Fruit fly (Drosophila melanogaster): ENCODE measurements around the gene CG16710.

The CG16710 gene

DNA sequence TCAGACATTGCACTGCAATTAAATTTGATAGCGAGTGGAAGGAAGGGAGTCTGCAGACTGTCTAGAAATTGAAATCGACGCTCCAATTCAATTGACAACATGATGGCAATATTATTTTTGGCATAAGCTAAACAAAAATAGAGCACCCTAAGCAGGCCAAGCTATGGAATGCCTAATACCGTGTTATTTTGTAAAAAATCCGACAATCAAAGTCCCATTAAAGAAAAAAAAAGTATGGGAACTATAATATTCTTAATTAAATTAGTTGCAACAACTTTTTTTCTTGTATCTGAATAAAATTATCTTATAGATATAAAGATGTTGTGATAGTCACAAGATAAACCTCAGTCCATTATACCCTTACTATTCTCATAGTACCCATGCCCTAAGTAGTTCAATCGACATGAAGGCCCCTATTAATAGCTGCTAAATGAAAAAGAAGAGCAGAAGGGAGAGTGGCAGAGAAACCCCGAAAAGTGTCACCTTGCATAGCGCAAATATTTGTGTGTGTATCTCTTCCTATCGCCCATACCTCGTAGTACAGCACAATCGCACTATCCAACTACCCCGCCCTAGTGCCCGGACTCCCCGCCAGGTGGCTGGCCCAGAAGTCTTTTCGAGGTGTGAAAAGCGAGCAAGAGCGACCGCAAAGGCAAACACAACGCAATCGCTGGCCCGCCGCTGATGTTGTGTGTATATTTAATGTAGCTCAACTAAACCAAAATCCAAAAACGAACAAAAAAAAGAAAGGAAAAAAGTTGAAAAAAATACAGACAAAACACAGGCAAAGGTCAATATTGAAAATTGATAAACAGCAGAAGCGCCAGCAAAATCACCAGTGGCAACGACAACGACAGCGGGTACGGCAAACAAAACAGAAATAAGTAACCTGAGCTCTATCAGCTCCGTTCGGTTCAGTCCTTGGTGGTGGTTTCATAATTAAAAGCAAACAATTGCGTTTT lies 24.7 kb upstream of the CG16710 start (continued):
- TF ChIP-seq Smox (GFP tag; optimal IDR thresholded peaks at IDR 0.05): no peak
- TF ChIP-seq CG1621 (tag; optimal IDR thresholded peaks at IDR 0.05): peak; percentile 10
- peak; percentile 12 for TF ChIP-seq OdsH (GFP tag; optimal IDR thresholded peaks at IDR 0.05)
- TF ChIP-seq vri (GFP tag; optimal IDR thresholded peaks at IDR 0.05): peak; percentile 70
- TF ChIP-seq Ets96B (tag; optimal IDR thresholded peaks at IDR 0.05): peak; percentile 22
- TF ChIP-seq CG34406 (GFP tag; optimal IDR thresholded peaks at IDR 0.05): peak; percentile 39
- no peak for TF ChIP-seq fd85E (GFP tag; optimal IDR thresholded peaks at IDR 0.05)
- no peak for TF ChIP-seq CG10631 (GFP tag; optimal IDR thresholded peaks at IDR 0.05)
- TF ChIP-seq CG6854 (GFP tag; optimal IDR thresholded peaks at IDR 0.05): no peak
- no peak for TF ChIP-seq Hr39 (GFP tag; optimal IDR thresholded peaks at IDR 0.05)
- peak; percentile 99 for TF ChIP-seq fkh (GFP tag; optimal IDR thresholded peaks at IDR 0.05)
- TF ChIP-seq CG3919 (GFP tag; optimal IDR thresholded peaks at IDR 0.05): peak; percentile 29
- peak; percentile 35 for TF ChIP-seq CG6808 (GFP tag; optimal IDR thresholded peaks at IDR 0.05)
- no peak for TF ChIP-seq lz (GFP tag; optimal IDR thresholded peaks at IDR 0.05)
- no peak for TF ChIP-seq salr (GFP tag; optimal IDR thresholded peaks at IDR 0.05)
- 0 out of 2 replicates have a peak, but pooled peaks have one; percentile 7 for TF ChIP-seq CG15336 (GFP tag; IDR thresholded peaks at IDR 0.05)
- peak in 1 of 2 experiments; percentile 8 for TF ChIP-seq ss (GFP tag; optimal IDR thresholded peaks at IDR 0.05)
- TF ChIP-seq CG8632 (GFP tag; optimal IDR thresholded peaks at IDR 0.05): peak; percentile 54
- TF ChIP-seq Eip75B (GFP tag; optimal IDR thresholded peaks at IDR 0.05): no peak
- TF ChIP-seq CG6163 (GFP tag; IDR thresholded peaks at IDR 0.05): peak; percentile 35; the same call in 1 of the 3 replicates
- no peak for TF ChIP-seq Sox102F (GFP tag; optimal IDR thresholded peaks at IDR 0.05)
- no peak for TF ChIP-seq dsx (GFP tag; optimal IDR thresholded peaks at IDR 0.05; ENCODE audit: poor library complexity, severe bottlenecking)
- TF ChIP-seq CG31627 (GFP tag; optimal IDR thresholded peaks at IDR 0.05): no peak
- TF ChIP-seq fd59A (GFP tag; optimal IDR thresholded peaks at IDR 0.05): peak; percentile 23
- TF ChIP-seq CG6792 (GFP tag; optimal IDR thresholded peaks at IDR 0.05): peak; percentile 44
- TF ChIP-seq Eip78C (GFP tag): peak; percentile 57
- no peak for TF ChIP-seq Sox14 (GFP tag; optimal IDR thresholded peaks at IDR 0.05)
- peak; percentile 94 for TF ChIP-seq svp (GFP tag)
- TF ChIP-seq CG3032 (tag; optimal IDR thresholded peaks at IDR 0.05): no peak
- TF ChIP-seq Met (GFP tag; optimal IDR thresholded peaks at IDR 0.05): no peak
- TF ChIP-seq pdm3 (GFP tag; optimal IDR thresholded peaks at IDR 0.05): no peak
- no peak for TF ChIP-seq cyc (GFP tag; optimal IDR thresholded peaks at IDR 0.05)
- TF ChIP-seq CG8119 (GFP tag; IDR thresholded peaks at IDR 0.05): no peak
- peak; percentile 24 for TF ChIP-seq net (GFP tag; optimal IDR thresholded peaks at IDR 0.05)
- no peak for TF ChIP-seq CG8319 (GFP tag; optimal IDR thresholded peaks at IDR 0.05)
- TF ChIP-seq CG6276 (GFP tag; optimal IDR thresholded peaks at IDR 0.05): peak; percentile 19
- TF ChIP-seq CG11294 (GFP tag; IDR thresholded peaks at IDR 0.05): no peak
- TF ChIP-seq topi (GFP tag; optimal IDR thresholded peaks at IDR 0.05): no peak

DNA sequence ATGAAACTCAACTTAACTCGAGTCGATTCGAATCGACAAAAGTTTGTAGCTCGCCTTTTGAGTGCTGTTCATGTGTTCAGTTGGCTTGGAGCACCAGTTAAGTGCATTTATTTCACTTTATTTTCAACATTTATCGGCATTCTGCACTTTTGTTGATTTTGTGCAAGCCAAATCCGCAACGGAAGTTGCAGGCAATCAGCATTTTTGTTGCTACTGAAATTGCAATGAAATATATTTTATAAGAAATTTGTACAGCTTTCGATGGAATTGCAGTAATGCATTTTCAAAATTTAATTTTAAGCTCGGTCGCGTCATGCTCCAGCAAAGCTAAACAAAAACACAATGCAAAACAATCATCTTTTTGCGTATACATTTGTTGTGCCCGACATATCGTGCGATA lies 23.4 kb upstream of the CG16710 start:
- no peak for TF ChIP-seq CG1621 (tag; optimal IDR thresholded peaks at IDR 0.05)
- TF ChIP-seq CG9139 (GFP tag; optimal IDR thresholded peaks at IDR 0.05): no peak
- no peak for TF ChIP-seq CG8319 (GFP tag; optimal IDR thresholded peaks at IDR 0.05)
- TF ChIP-seq spab (GFP tag; optimal IDR thresholded peaks at IDR 0.05): no peak
- TF ChIP-seq CG8119 (GFP tag; IDR thresholded peaks at IDR 0.05): no peak
- no peak for TF ChIP-seq Hr4 (GFP tag; optimal IDR thresholded peaks at IDR 0.05)
- TF ChIP-seq CG15336 (GFP tag; IDR thresholded peaks at IDR 0.05): no peak
- no peak for TF ChIP-seq CG6854 (GFP tag; optimal IDR thresholded peaks at IDR 0.05)
- TF ChIP-seq svp (GFP tag): no peak
- no peak for TF ChIP-seq CG11294 (GFP tag; IDR thresholded peaks at IDR 0.05)
- no peak for TF ChIP-seq Met (GFP tag; optimal IDR thresholded peaks at IDR 0.05)
- no peak for TF ChIP-seq eg (GFP tag; IDR thresholded peaks at IDR 0.05)
- TF ChIP-seq Sox15 (GFP tag; optimal IDR thresholded peaks at IDR 0.05): no peak
- TF ChIP-seq CG8632 (GFP tag; optimal IDR thresholded peaks at IDR 0.05): no peak
- no peak for TF ChIP-seq CG16779 (tag; optimal IDR thresholded peaks at IDR 0.05)
- TF ChIP-seq CG3919 (GFP tag; optimal IDR thresholded peaks at IDR 0.05): no peak
- TF ChIP-seq Lpt (GFP tag; optimal IDR thresholded peaks at IDR 0.05): no peak
- TF ChIP-seq Ets21C (GFP tag; optimal IDR thresholded peaks at IDR 0.05): no peak
- no peak for TF ChIP-seq Blimp-1 (GFP tag; optimal IDR thresholded peaks at IDR 0.05)
- TF ChIP-seq CG3032 (tag; optimal IDR thresholded peaks at IDR 0.05): no peak
